Worm (Caenorhabditis elegans) whole organism, young adult: ENCODE data around the gene F12F6.1.

ENCODE experiments used
- B0035.1 ChIP-seq: sonication (generic microtip); optimal IDR thresholded peaks from 2 replicates; lab custom pipeline; 2016; ENCODE audit warnings: missing genetic modification characterization, mild to moderate bottlenecking, missing compliant biosample characterization, missing genotype, missing genetic modification reagents
- B0261.1 ChIP-seq: sonication (generic microtip); optimal IDR thresholded peaks from 2 replicates; lab custom pipeline; 2016; ENCODE audit warnings: mild to moderate bottlenecking, missing genetic modification characterization, moderate library complexity, missing compliant biosample characterization
- C17E4.6 ChIP-seq: fragments of 200-800 bp; sonication (Bioruptor generic); IDR thresholded peaks from 2 replicates; pipeline ENCODE4 v1.3.6; 2022; ENCODE audit warnings: missing genetic modification reagents, missing genetic modification characterization, missing compliant biosample characterization
- F49E8.2 ChIP-seq: sonication (generic microtip); optimal IDR thresholded peaks from 3 replicates; lab custom pipeline; 2017; ENCODE audit warnings: missing genetic modification characterization, mild to moderate bottlenecking, missing compliant biosample characterization, antibody characterized with exemption, moderate library complexity; ENCODE audit not compliant: insufficient read depth
- F55B11.4 ChIP-seq: sonication (generic microtip); optimal IDR thresholded peaks from 2 replicates; lab custom pipeline; 2016; ENCODE audit warnings: missing compliant biosample characterization, missing genetic modification characterization, borderline replicate concordance; ENCODE audit not compliant: insufficient read depth
- F57C9.4 ChIP-seq: sonication (generic microtip); optimal IDR thresholded peaks from 2 replicates; lab custom pipeline; 2017; ENCODE audit warnings: mild to moderate bottlenecking, missing genetic modification characterization, missing compliant biosample characterization
- K12H6.12 ChIP-seq: fragments of 200-800 bp; sonication (Bioruptor generic); optimal IDR thresholded peaks from 2 replicates; lab custom pipeline; 2018; ENCODE audit warnings: mild to moderate bottlenecking, missing genetic modification characterization, missing compliant biosample characterization
- Y53G8AR.9 ChIP-seq: fragments of 200-800 bp; sonication (Bioruptor generic); conservative IDR thresholded peaks from 2 replicates; pipeline ENCODE4 v1.3.6; 2022; ENCODE audit warnings: missing genetic modification reagents, missing genetic modification characterization, missing compliant biosample characterization
- Y56A3A.18 ChIP-seq: fragments of 200-800 bp; sonication (Bioruptor generic); IDR thresholded peaks from 2 replicates; pipeline ENCODE4 v1.3.6; 2022; ENCODE audit warnings: missing genetic modification reagents, missing genetic modification characterization, missing compliant biosample characterization
- Y67H2A.10 ChIP-seq: fragments of 200-800 bp; sonication (Bioruptor generic); conservative IDR thresholded peaks from 2 replicates; pipeline ENCODE4 v1.3.6; 2022; ENCODE audit warnings: missing genetic modification reagents, missing genetic modification characterization, missing compliant biosample characterization
- Y79H2A.3 ChIP-seq: fragments of 200-800 bp; sonication (Bioruptor generic); conservative IDR thresholded peaks from 2 replicates; pipeline ENCODE4 v1.3.6; 2022; ENCODE audit warnings: missing genetic modification reagents, missing genetic modification characterization, missing compliant biosample characterization
- Y95B8A.8 ChIP-seq: fragments of 200-800 bp; sonication (Bioruptor generic); IDR thresholded peaks from 2 replicates; pipeline ENCODE4 v1.3.6; 2022; ENCODE audit warnings: missing genetic modification reagents, missing genetic modification characterization, missing compliant biosample characterization
- akir-1 ChIP-seq: fragments of 200-800 bp; sonication (Bioruptor generic); optimal IDR thresholded peaks from 2 replicates; lab custom pipeline; 2018; ENCODE audit warnings: mild to moderate bottlenecking, missing genetic modification characterization, moderate library complexity, missing compliant biosample characterization
- aptf-3 ChIP-seq: fragments of 200-800 bp; sonication (Bioruptor generic); IDR thresholded peaks from 2 replicates; pipeline ENCODE4 v1.3.6; 2022; ENCODE audit warnings: missing genetic modification characterization, missing compliant biosample characterization
- atf-7 ChIP-seq: sonication (generic microtip); optimal IDR thresholded peaks from 2 replicates; lab custom pipeline; 2017; ENCODE audit warnings: mild to moderate bottlenecking, missing genetic modification characterization, missing compliant biosample characterization
- attf-6 ChIP-seq: fragments of 200-800 bp; sonication (Bioruptor generic); IDR thresholded peaks from 2 replicates; pipeline ENCODE4 v1.3.6; 2022; ENCODE audit warnings: missing genetic modification reagents, missing genetic modification characterization, missing compliant biosample characterization
- bed-2 ChIP-seq: fragments of 200-800 bp; sonication (Bioruptor generic); IDR thresholded peaks from 2 replicates; pipeline ENCODE4 v1.3.6; 2022; ENCODE audit warnings: missing genetic modification reagents, missing genetic modification characterization, missing compliant biosample characterization
- cebp-2 ChIP-seq: fragments of 200-800 bp; sonication (Bioruptor generic); IDR thresholded peaks from 2 replicates; pipeline ENCODE4 v1.3.6; 2022; ENCODE audit warnings: missing genetic modification characterization, missing compliant biosample characterization
- ceh-79 ChIP-seq: sonication (generic microtip); optimal IDR thresholded peaks from 2 replicates; lab custom pipeline; 2017; ENCODE audit warnings: mild to moderate bottlenecking, missing genetic modification characterization, missing compliant biosample characterization
- chd-7 ChIP-seq: sonication (generic microtip); optimal IDR thresholded peaks from 2 replicates; lab custom pipeline; 2016; ENCODE audit warnings: mild to moderate bottlenecking, missing genetic modification characterization, moderate library complexity, missing compliant biosample characterization
- die-1 ChIP-seq: sonication (generic microtip); optimal IDR thresholded peaks from 2 replicates; lab custom pipeline; 2016; ENCODE audit warnings: missing genotype, mild to moderate bottlenecking, missing genetic modification characterization, missing compliant biosample characterization
- egrh-3 ChIP-seq: fragments of 200-800 bp; sonication (Bioruptor generic); IDR thresholded peaks from 2 replicates; pipeline ENCODE4 v1.3.6; 2022; ENCODE audit warnings: missing genetic modification reagents, missing genetic modification characterization, missing compliant biosample characterization
- ets-4 ChIP-seq: fragments of 200-800 bp; sonication (Bioruptor generic); optimal IDR thresholded peaks from 2 replicates; lab custom pipeline; 2018; ENCODE audit warnings: mild to moderate bottlenecking, missing genetic modification characterization, missing compliant biosample characterization
- fkh-3 ChIP-seq: sonication (generic microtip); optimal IDR thresholded peaks from 2 replicates; lab custom pipeline; 2016; ENCODE audit warnings: mild to moderate bottlenecking, missing genetic modification characterization, missing compliant biosample characterization
- hmg-20 ChIP-seq: fragments of 200-800 bp; sonication (Bioruptor generic); IDR thresholded peaks from 2 replicates; pipeline ENCODE4 v1.3.6; 2022; ENCODE audit warnings: missing genetic modification reagents, missing genetic modification characterization, missing compliant biosample characterization
- lag-1 ChIP-seq: fragments of 200-800 bp; sonication (Bioruptor generic); IDR thresholded peaks from 2 replicates; pipeline ENCODE4 v1.3.6; 2022; ENCODE audit warnings: missing genetic modification reagents, missing genetic modification characterization, missing compliant biosample characterization
- lin-40 ChIP-seq: sonication (generic microtip); optimal IDR thresholded peaks from 2 replicates; lab custom pipeline; 2016; ENCODE audit warnings: missing genetic modification characterization, mild to moderate bottlenecking, missing compliant biosample characterization, missing genotype, missing genetic modification reagents
- lin-54 ChIP-seq: fragments of 200-800 bp; sonication (Bioruptor generic); optimal IDR thresholded peaks from 2 replicates; lab custom pipeline; 2018; ENCODE audit warnings: mild to moderate bottlenecking, missing genetic modification characterization, missing compliant biosample characterization
- lir-1 ChIP-seq: fragments of 200-800 bp; sonication (Bioruptor generic); conservative IDR thresholded peaks from 2 replicates; pipeline ENCODE4 v1.3.6; 2022; ENCODE audit warnings: missing genetic modification reagents, missing genetic modification characterization, missing compliant biosample characterization
- lsl-1 ChIP-seq: fragments of 200-800 bp; sonication (Bioruptor generic); optimal IDR thresholded peaks from 2 replicates; lab custom pipeline; 2018; ENCODE audit warnings: mild to moderate bottlenecking, missing genetic modification characterization, moderate library complexity, missing compliant biosample characterization
- madf-10 ChIP-seq: sonication (generic microtip); optimal IDR thresholded peaks from 2 replicates; lab custom pipeline; 2016; ENCODE audit warnings: mild to moderate bottlenecking, missing genetic modification characterization, missing compliant biosample characterization
- mes-4 ChIP-seq: sonication (generic microtip); optimal IDR thresholded peaks from 2 replicates; lab custom pipeline; 2016; ENCODE audit warnings: missing genotype, missing genetic modification characterization, missing compliant biosample characterization
- nfyb-1 ChIP-seq: fragments of 200-800 bp; sonication (Bioruptor generic); IDR thresholded peaks from 2 replicates; pipeline ENCODE4 v1.3.6; 2022; ENCODE audit warnings: missing genetic modification reagents, missing genetic modification characterization, missing compliant biosample characterization
- nhr-179 ChIP-seq: sonication (generic microtip); optimal IDR thresholded peaks from 2 replicates; lab custom pipeline; 2016; ENCODE audit warnings: mild to moderate bottlenecking, missing genetic modification characterization, missing compliant biosample characterization
- nhr-80 ChIP-seq: sonication (generic microtip); optimal IDR thresholded peaks from 2 replicates; lab custom pipeline; 2016; ENCODE audit warnings: missing genetic modification characterization, missing compliant biosample characterization
- pbrm-1 ChIP-seq: fragments of 200-800 bp; sonication (Bioruptor generic); IDR thresholded peaks from 2 replicates; pipeline ENCODE4 v1.3.6; 2022; ENCODE audit warnings: missing genetic modification reagents, missing genetic modification characterization, missing compliant biosample characterization
- rec-8 ChIP-seq, 2 experiments: sonication (generic microtip); optimal IDR thresholded peaks; 2 replicates each; lab custom pipeline; 2016; ENCODE audit warnings: mild to moderate bottlenecking in 2 of 2, missing genetic modification characterization in 2 of 2, missing genetic modification reagents in 2 of 2, missing genotype in 2 of 2, missing biosample characterization in 1 of 2, missing compliant biosample characterization in 1 of 2, moderate library complexity in 1 of 2
- rpc-1 ChIP-seq, 2 experiments: fragments of 150-350 bp in 1 of 2; sonication (generic microtip) in 1 of 2; optimal IDR thresholded peaks; 2 replicates each; lab custom pipeline; 2014 to 2018; ENCODE audit warnings: missing biosample characterization in 1 of 2, missing genetic modification characterization in 1 of 2, missing genetic modification reagents in 1 of 2, missing genotype in 1 of 2
- sdz-38 ChIP-seq: sonication (generic microtip); optimal IDR thresholded peaks from 2 replicates; lab custom pipeline; 2016; ENCODE audit warnings: missing genotype, missing genetic modification characterization, missing compliant biosample characterization
- sea-2 ChIP-seq: fragments of 200-800 bp; sonication (Bioruptor generic); IDR thresholded peaks from 2 replicates; pipeline ENCODE4 v1.3.6; 2022; ENCODE audit warnings: missing genetic modification characterization, missing compliant biosample characterization
- snpc-3.4 ChIP-seq: sonication (generic microtip); optimal IDR thresholded peaks from 2 replicates; lab custom pipeline; 2017; ENCODE audit warnings: missing genetic modification characterization, mild to moderate bottlenecking, missing compliant biosample characterization, antibody characterized with exemption, moderate library complexity, missing genotype, missing genetic modification reagents
- somi-1 ChIP-seq: fragments of 200-800 bp; sonication (Bioruptor generic); optimal IDR thresholded peaks from 2 replicates; lab custom pipeline; 2018; ENCODE audit warnings: mild to moderate bottlenecking, missing genetic modification characterization, missing compliant biosample characterization
- sptf-2 ChIP-seq: fragments of 200-800 bp; sonication (Bioruptor generic); optimal IDR thresholded peaks from 2 replicates; lab custom pipeline; 2018; ENCODE audit warnings: mild to moderate bottlenecking, missing genetic modification characterization, missing compliant biosample characterization
- unc-130 ChIP-seq: sonication (generic microtip); optimal IDR thresholded peaks from 2 replicates; lab custom pipeline; 2016; ENCODE audit warnings: missing genetic modification reagents, missing genetic modification characterization, missing compliant biosample characterization
- xnd-1 ChIP-seq: sonication (generic microtip); optimal IDR thresholded peaks from 2 replicates; lab custom pipeline; 2016; ENCODE audit warnings: missing genotype, missing genetic modification reagents, missing genetic modification characterization, missing compliant biosample characterization
- ztf-18 ChIP-seq: sonication (generic microtip); optimal IDR thresholded peaks from 2 replicates; lab custom pipeline; 2016; ENCODE audit warnings: missing genotype, mild to moderate bottlenecking, missing genetic modification characterization, missing compliant biosample characterization
- ztf-28 ChIP-seq: fragments of 200-800 bp; sonication (Bioruptor generic); IDR thresholded peaks from 2 replicates; pipeline ENCODE4 v1.3.6; 2022; ENCODE audit warnings: missing genetic modification reagents, missing genetic modification characterization, missing compliant biosample characterization

The F12F6.1 gene

DNA sequence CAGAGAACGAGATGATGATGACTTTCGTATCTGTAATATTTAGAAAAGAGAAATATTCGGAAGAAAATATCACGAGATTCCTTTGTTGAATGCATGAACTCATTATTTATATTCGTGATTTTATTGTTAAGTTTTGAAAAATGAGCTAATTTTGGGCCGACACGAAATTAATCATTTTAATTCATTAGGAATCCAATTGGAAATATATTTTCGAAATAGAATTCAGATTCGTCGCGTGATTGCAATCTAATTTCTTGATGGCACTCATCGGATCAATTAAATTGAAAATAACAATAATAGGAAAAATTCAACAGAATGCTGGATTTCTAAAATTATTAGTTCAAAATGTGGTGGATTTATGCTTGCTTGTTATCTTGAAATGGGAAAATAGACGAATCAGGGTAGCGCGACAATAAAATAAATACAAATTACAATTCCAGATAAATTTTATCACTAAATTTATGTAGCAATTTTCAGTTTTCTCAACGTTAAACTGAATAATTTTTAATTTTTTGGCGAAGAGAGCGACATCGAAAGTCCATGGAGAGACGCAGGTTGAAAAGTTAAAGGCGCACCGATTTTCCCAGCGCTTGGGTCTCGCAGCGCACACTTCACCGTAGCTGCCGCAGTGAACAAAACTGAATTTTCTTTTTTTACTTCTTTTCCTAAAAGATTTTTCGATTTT lies 18.1 kb downstream of the F12F6.1 start (continued):
- TF ChIP-seq Y53G8AR.9 (GFP tag; lab: Robert Waterston, UW) (peak; percentile 35; the same call in 1 of the 2 replicates), B0035.1 (peak; percentile 43), sdz-38 (tag; lab: Kevin White, UChicago) (no peak), madf-10 (tag; lab: Kevin White, UChicago) (peak; percentile 11), F57C9.4 (tag; lab: Kevin White, UChicago) (no peak), Y67H2A.10 (no peak), attf-6 (no peak), lsl-1 (peak; percentile 69), nfyb-1 (GFP tag; lab: Robert Waterston, UW) (peak; percentile 60; the same call in 1 of the 2 replicates), nhr-179 (tag; lab: Kevin White, UChicago) (no peak), fkh-3 (no peak), somi-1 (no peak), akir-1 (GFP tag; lab: Kevin White, UChicago) (no peak), Y56A3A.18 (no peak), egrh-3 (GFP tag; lab: Robert Waterston, UW) (0 out of 2 replicates have a peak, but pooled peaks have one; percentile 16), ztf-28 (GFP tag; lab: Robert Waterston, UW) (no peak), ztf-18 (tag; lab: Kevin White, UChicago) (no peak), chd-7 (tag; lab: Kevin White, UChicago) (peak; percentile 5), K12H6.12 (tag; lab: Kevin White, UChicago) (peak; percentile 15), mes-4 (tag; lab: Kevin White, UChicago) (no peak), rpc-1 (optimal IDR thresholded peaks at IDR 0.05; lab: Kevin White, UChicago) (peak; percentile 1), rpc-1 (tag; optimal IDR thresholded peaks at IDR 0.05; lab: Kevin White, UChicago) (peak; percentile 3), ceh-79 (tag; lab: Kevin White, UChicago) (no peak), B0261.1 (no peak), bed-2 (no peak), atf-7 (tag; lab: Kevin White, UChicago) (no peak), lin-40 (peak; percentile 49), cebp-2 (no peak), Y79H2A.3 (no peak), ets-4 (GFP tag; lab: Kevin White, UChicago) (no peak), lir-1 (GFP tag; lab: Robert Waterston, UW) (no peak; the same call in 1 of the 2 replicates), pbrm-1 (peak; percentile 43; the same call in 1 of the 2 replicates), sea-2 (GFP tag; lab: Robert Waterston, UW) (no peak), lin-54 (GFP tag; lab: Kevin White, UChicago) (peak; percentile 36), nhr-80 (tag; lab: Kevin White, UChicago) (no peak), aptf-3 (GFP tag; lab: Robert Waterston, UW) (no peak), Y95B8A.8 (GFP tag; lab: Robert Waterston, UW) (no peak), snpc-3.4 (peak; percentile 80), F55B11.4 (tag; lab: Kevin White, UChicago) (no peak), die-1 (tag; lab: Kevin White, UChicago) (no peak), C17E4.6 (no peak), sptf-2 (no peak), hmg-20 (0 out of 2 replicates have a peak, but pooled peaks have one; percentile 32), xnd-1 (tag; lab: Kevin White, UChicago) (peak; percentile 24), F49E8.2 (tag; lab: Kevin White, UChicago) (peak; percentile 78), unc-130 (GFP tag; lab: Kevin White, UChicago) (peak; percentile 54), rec-8 (tag; optimal IDR thresholded peaks at IDR 0.05; lab: Kevin White, UChicago) (peak in 1 of 2 experiments; percentile 21), lag-1 (no peak)
